Worm (Caenorhabditis elegans) whole organism, mixed stage, embryonic: ENCODE measurements around the gene F07C6.6.

ENCODE experiments used
- M03D4.4 ChIP-seq: sonication (generic microtip); optimal IDR thresholded peaks from 2 replicates; lab custom pipeline; 2017; ENCODE audit warnings: mild to moderate bottlenecking, missing genetic modification characterization, missing compliant biosample characterization
- ceh-39 ChIP-seq: fragments of 150-350 bp; optimal IDR thresholded peaks from 2 replicates; lab custom pipeline; 2014; ENCODE audit warnings: missing biosample characterization, missing genetic modification characterization
- ceh-43 ChIP-seq: fragments of 200-800 bp; sonication (Bioruptor generic); optimal IDR thresholded peaks from 2 replicates; lab custom pipeline; 2018; ENCODE audit warnings: mild to moderate bottlenecking, missing genetic modification characterization, moderate library complexity, missing compliant biosample characterization
- ces-1 ChIP-seq: fragments of 150-350 bp; optimal IDR thresholded peaks from 2 replicates; lab custom pipeline; 2014; ENCODE audit warnings: missing biosample characterization, missing genetic modification reagents, missing genetic modification characterization
- cnd-1 ChIP-seq: fragments of 200-800 bp; sonication (Bioruptor generic); optimal IDR thresholded peaks from 2 replicates; lab custom pipeline; 2018; ENCODE audit warnings: mild to moderate bottlenecking, missing genetic modification characterization, missing compliant biosample characterization
- elt-1 ChIP-seq: sonication (generic microtip); optimal IDR thresholded peaks from 2 replicates; lab custom pipeline; 2017; ENCODE audit warnings: missing genetic modification characterization, mild to moderate bottlenecking, missing compliant biosample characterization, antibody characterized with exemption, moderate library complexity, borderline replicate concordance; ENCODE audit not compliant: insufficient read depth
- elt-3 ChIP-seq: fragments of 150-350 bp; optimal IDR thresholded peaks from 2 replicates; lab custom pipeline; 2014; ENCODE audit warnings: missing biosample characterization, missing genetic modification characterization
- flh-1 ChIP-seq: fragments of 200-800 bp; sonication (Bioruptor generic); optimal IDR thresholded peaks from 2 replicates; lab custom pipeline; 2018; ENCODE audit warnings: mild to moderate bottlenecking, missing genetic modification characterization, moderate library complexity, missing compliant biosample characterization
- ham-2 ChIP-seq: fragments of 200-800 bp; sonication (Bioruptor generic); optimal IDR thresholded peaks from 2 replicates; lab custom pipeline; 2018; ENCODE audit warnings: mild to moderate bottlenecking, missing genetic modification characterization, missing compliant biosample characterization
- hlh-1 ChIP-seq: fragments of 150-350 bp; optimal IDR thresholded peaks from 2 replicates; lab custom pipeline; 2014; ENCODE audit warnings: missing biosample characterization, missing genetic modification reagents, missing genetic modification characterization
- lin-13 ChIP-seq: fragments of 150-350 bp; optimal IDR thresholded peaks from 2 replicates; lab custom pipeline; 2014; ENCODE audit warnings: missing biosample characterization, missing genetic modification characterization
- lin-32 ChIP-seq: fragments of 200-800 bp; sonication (Bioruptor generic); optimal IDR thresholded peaks from 2 replicates; lab custom pipeline; 2018; ENCODE audit warnings: mild to moderate bottlenecking, missing genetic modification characterization, missing compliant biosample characterization
- lsy-2 ChIP-seq: fragments of 150-350 bp; optimal IDR thresholded peaks from 2 replicates; lab custom pipeline; 2014; ENCODE audit warnings: missing biosample characterization, missing genetic modification characterization
- mab-5 ChIP-seq: fragments of 150-350 bp; optimal IDR thresholded peaks from 2 replicates; lab custom pipeline; 2014; ENCODE audit warnings: missing biosample characterization, missing genetic modification characterization
- mep-1 ChIP-seq: fragments of 150-350 bp; optimal IDR thresholded peaks from 2 replicates; lab custom pipeline; 2017; ENCODE audit warnings: missing biosample characterization, missing genetic modification reagents, missing genetic modification characterization, inconsistent platforms
- mls-2 ChIP-seq: sonication (generic microtip); optimal IDR thresholded peaks from 2 replicates; lab custom pipeline; 2016; ENCODE audit warnings: mild to moderate bottlenecking, missing genetic modification characterization, moderate library complexity, missing compliant biosample characterization
- nhr-12 ChIP-seq: fragments of 150-350 bp; optimal IDR thresholded peaks from 2 replicates; lab custom pipeline; 2014; ENCODE audit warnings: missing biosample characterization, missing genetic modification characterization
- nhr-2 ChIP-seq: fragments of 150-350 bp; optimal IDR thresholded peaks from 2 replicates; lab custom pipeline; 2014; ENCODE audit warnings: missing biosample characterization, missing genetic modification characterization
- nhr-237 ChIP-seq: fragments of 150-350 bp; optimal IDR thresholded peaks from 2 replicates; lab custom pipeline; 2014; ENCODE audit warnings: missing biosample characterization, missing genetic modification characterization
- nhr-28 ChIP-seq: fragments of 150-350 bp; optimal IDR thresholded peaks from 2 replicates; lab custom pipeline; 2014; ENCODE audit warnings: missing biosample characterization, missing genetic modification characterization
- nhr-76 ChIP-seq: sonication (generic microtip); optimal IDR thresholded peaks from 2 replicates; lab custom pipeline; 2017; ENCODE audit warnings: missing biosample characterization, missing genetic modification characterization
- snpc-4 ChIP-seq: fragments of 150-350 bp; optimal IDR thresholded peaks from 2 replicates; lab custom pipeline; 2014; ENCODE audit warnings: missing biosample characterization, missing genetic modification characterization
- unc-120 ChIP-seq: sonication (generic microtip); optimal IDR thresholded peaks from 2 replicates; lab custom pipeline; 2017; ENCODE audit warnings: missing genetic modification characterization, missing compliant biosample characterization; ENCODE audit not compliant: poor library complexity, severe bottlenecking
- unc-39 ChIP-seq: fragments of 150-350 bp; optimal IDR thresholded peaks from 2 replicates; lab custom pipeline; 2014; ENCODE audit warnings: missing biosample characterization, missing genetic modification characterization
- unc-62 ChIP-seq: fragments of 150-350 bp; optimal IDR thresholded peaks from 2 replicates; lab custom pipeline; 2014; ENCODE audit warnings: missing biosample characterization, missing genetic modification reagents, missing genetic modification characterization
- zip-8 ChIP-seq: fragments of 150-350 bp; optimal IDR thresholded peaks from 2 replicates; lab custom pipeline; 2014; ENCODE audit warnings: missing biosample characterization, missing genetic modification characterization
- ztf-11 ChIP-seq: fragments of 150-350 bp; optimal IDR thresholded peaks from 2 replicates; lab custom pipeline; 2014; ENCODE audit warnings: missing biosample characterization, missing genetic modification characterization

The F07C6.6 gene

ce11 chrIV:12773519-12773918, 19.1 kb upstream of the F07C6.6 start, which contains the start of gene unc-31:
unc-31 (plus strand) TSS chrIV:12773867.
- TF ChIP-seq ces-1 (GFP tag; lab: Kevin White, UChicago) (peak; percentile 52), lsy-2 (tag; lab: Kevin White, UChicago) (no peak)

ce11 chrIV:12780980-12781379, 11.6 kb upstream of the F07C6.6 start:
- no peak for TF ChIP-seq unc-62 (GFP tag; lab: Kevin White, UChicago)
- no peak for TF ChIP-seq nhr-2
- no peak for TF ChIP-seq lin-32 (GFP tag; lab: Kevin White, UChicago)
- TF ChIP-seq nhr-12 (tag; lab: Kevin White, UChicago) = no peak
- TF ChIP-seq elt-3 = no peak
- TF ChIP-seq ceh-43 = no peak
- no peak for TF ChIP-seq cnd-1 (tag; lab: Kevin White, UChicago)
- TF ChIP-seq ces-1 (GFP tag; lab: Kevin White, UChicago) = no peak
- TF ChIP-seq unc-120 = no peak
- no peak for TF ChIP-seq nhr-237 (tag; lab: Kevin White, UChicago)

ce11 chrIV:12781804-12782449, 10.7 kb upstream of the F07C6.6 start:
- TF ChIP-seq ces-1 (GFP tag; lab: Kevin White, UChicago) = no peak
- TF ChIP-seq M03D4.4 = no peak
- TF ChIP-seq ceh-43 = no peak
- no peak for TF ChIP-seq ztf-11 (tag; lab: Kevin White, UChicago)
- no peak for TF ChIP-seq lin-32 (GFP tag; lab: Kevin White, UChicago)
- no peak for TF ChIP-seq snpc-4 (tag; lab: Kevin White, UChicago)
- no peak for TF ChIP-seq lin-13 (tag; lab: Kevin White, UChicago)
- no peak for TF ChIP-seq cnd-1 (tag; lab: Kevin White, UChicago)
- no peak for TF ChIP-seq elt-1 (tag; lab: Kevin White, UChicago)
- TF ChIP-seq unc-39 (tag; lab: Kevin White, UChicago) = no peak

ce11 chrIV:12783165-12783564, 9.4 kb upstream of the F07C6.6 start:
- TF ChIP-seq elt-3 (no peak), mls-2 (no peak), M03D4.4 (no peak), ceh-43 (no peak), unc-62 (GFP tag; lab: Kevin White, UChicago) (no peak), ztf-11 (tag; lab: Kevin White, UChicago) (no peak)

ce11 chrIV:12785988-12786387, 6.6 kb upstream of the F07C6.6 start:
- TF ChIP-seq ham-2 (no peak), nhr-2 (no peak), mep-1 (tag; lab: Kevin White, UChicago) (no peak), nhr-12 (tag; lab: Kevin White, UChicago) (no peak), cnd-1 (tag; lab: Kevin White, UChicago) (no peak), lsy-2 (tag; lab: Kevin White, UChicago) (no peak), nhr-76 (tag; lab: Kevin White, UChicago) (no peak), ces-1 (GFP tag; lab: Kevin White, UChicago) (no peak), ceh-43 (no peak), hlh-1 (tag; lab: Kevin White, UChicago) (no peak), mls-2 (no peak), elt-1 (tag; lab: Kevin White, UChicago) (no peak)

- TF ChIP-seq ces-1 (GFP tag; lab: Kevin White, UChicago) (no peak), zip-8 (no peak), mep-1 (tag; lab: Kevin White, UChicago) (no peak), elt-1 (tag; lab: Kevin White, UChicago) (no peak), flh-1 (GFP tag; lab: Kevin White, UChicago) (no peak), nhr-12 (tag; lab: Kevin White, UChicago) (no peak), ceh-39 (tag; lab: Kevin White, UChicago) (no peak), unc-39 (tag; lab: Kevin White, UChicago) (no peak), unc-62 (GFP tag; lab: Kevin White, UChicago) (no peak), nhr-28 (tag; lab: Kevin White, UChicago) (no peak), hlh-1 (tag; lab: Kevin White, UChicago) (no peak), mab-5 (tag; lab: Kevin White, UChicago) (no peak)
- TF ChIP-seq, all 35 proteins: peak for 0
Measured at ce11 chrIV:12789088-12789487, 3.5 kb upstream of the F07C6.6 start, which contains the start of gene F07C6.3. F07C6.3 (plus strand) TSS chrIV:12789235.
